Fruit fly (Drosophila melanogaster) whole organism: Measurements from ENCODE around the gene Wee1.

ENCODE experiments used
- CG8478 ChIP-seq: fragments of >200 bp; optimal IDR thresholded peaks from 2 replicates; lab custom pipeline; 2018; ENCODE audit warnings: inconsistent platforms
- Dll ChIP-seq: fragments of >200 bp; optimal IDR thresholded peaks from 2 replicates; lab custom pipeline; 2017
- EcR ChIP-seq, 2 experiments: fragments of >200 bp; optimal IDR thresholded peaks; 2 replicates each; lab custom pipeline; 2017; ENCODE audit warnings: missing biosample characterization in 2 of 2, missing genetic modification characterization in 2 of 2, missing genetic modification reagents in 2 of 2
- pan ChIP-seq: fragments of >200 bp; optimal IDR thresholded peaks from 2 replicates; lab custom pipeline; 2017
- psq ChIP-seq: fragments of >200 bp; optimal IDR thresholded peaks from 2 replicates; lab custom pipeline; 2017
- usp ChIP-seq: fragments of >200 bp; optimal IDR thresholded peaks from 2 replicates; lab custom pipeline; 2017; ENCODE audit warnings: missing biosample characterization, missing genetic modification characterization, mixed read lengths

The Wee1 gene

DNA sequence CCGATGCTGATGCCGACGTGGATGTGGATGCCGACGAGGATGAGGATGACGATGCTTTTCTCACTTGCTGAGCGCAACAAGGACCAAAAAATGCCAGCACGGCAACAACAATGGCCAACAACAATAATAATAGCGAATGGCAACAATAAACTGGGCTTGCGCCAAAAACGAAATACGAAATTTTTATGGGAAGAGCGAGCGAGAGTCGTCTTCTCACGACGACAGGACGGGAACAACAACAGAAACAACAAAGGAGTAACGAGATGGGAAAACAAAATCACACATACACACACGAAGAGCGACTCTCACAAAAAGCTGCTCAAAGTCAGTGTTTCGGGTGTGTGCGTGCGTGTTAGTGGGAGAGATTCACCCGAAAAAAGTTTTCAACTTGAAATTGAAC, 39.9 kb downstream of the Wee1 start:
- TF ChIP-seq pan (no peak), psq (lab: Kevin White, UChicago) (no peak), CG8478 (no peak)

DNA sequence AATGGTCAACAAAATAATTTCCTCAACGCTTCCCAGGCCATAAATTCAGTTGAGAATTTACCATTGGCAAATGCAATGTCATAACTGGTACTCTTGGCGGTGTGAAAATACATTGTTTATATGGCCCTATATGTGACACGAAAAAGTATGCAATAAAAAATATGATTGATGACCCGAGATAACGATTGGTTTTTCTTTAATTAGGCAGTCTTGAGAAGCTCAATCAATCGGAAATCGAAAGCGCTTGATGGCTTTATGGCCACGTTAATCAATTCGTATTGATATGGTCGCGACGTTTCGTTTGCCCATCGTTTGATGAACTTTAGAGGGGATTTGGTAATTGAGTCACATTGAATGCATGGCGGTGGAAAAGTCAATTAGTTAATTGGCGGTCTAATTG, 43.2 kb downstream of the Wee1 start:
- TF ChIP-seq Dll (lab: Kevin White, UChicago) (no peak), pan (no peak), CG8478 (no peak), EcR (GFP tag; optimal IDR thresholded peaks at IDR 0.05; lab: Kevin White, UChicago) (no peak)

DNA sequence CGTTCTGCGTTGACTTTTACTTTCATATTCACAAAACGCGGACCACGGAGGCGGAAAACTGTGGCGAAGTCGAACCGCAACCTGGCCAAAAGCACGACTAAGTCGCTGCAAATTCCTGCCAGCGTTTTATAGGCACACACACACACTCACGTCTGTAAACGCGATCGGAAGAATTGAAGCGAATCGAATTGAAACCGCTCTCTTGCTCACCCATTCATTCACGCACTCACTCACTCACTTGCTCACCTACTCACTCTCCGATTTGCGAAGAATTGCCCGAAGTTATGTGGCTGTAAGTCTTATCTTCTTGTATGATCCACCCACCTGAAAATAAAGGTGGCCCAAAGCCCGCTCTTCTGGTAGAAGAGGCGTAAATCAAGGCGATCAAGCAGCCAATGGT, 43.6 kb downstream of the Wee1 start, which contains the start of gene Nha1:
Gene Nha1 (minus strand): TSS at position 101 of the 400 bp plus-strand sequence.
- TF ChIP-seq usp (GFP tag; lab: Kevin White, UChicago) = no peak
- no peak for TF ChIP-seq pan
- TF ChIP-seq EcR (GFP tag; optimal IDR thresholded peaks at IDR 0.05; lab: Kevin White, UChicago) = no peak
- TF ChIP-seq Dll (lab: Kevin White, UChicago) = no peak
- TF ChIP-seq psq (lab: Kevin White, UChicago) = no peak
- no peak for TF ChIP-seq CG8478

DNA sequence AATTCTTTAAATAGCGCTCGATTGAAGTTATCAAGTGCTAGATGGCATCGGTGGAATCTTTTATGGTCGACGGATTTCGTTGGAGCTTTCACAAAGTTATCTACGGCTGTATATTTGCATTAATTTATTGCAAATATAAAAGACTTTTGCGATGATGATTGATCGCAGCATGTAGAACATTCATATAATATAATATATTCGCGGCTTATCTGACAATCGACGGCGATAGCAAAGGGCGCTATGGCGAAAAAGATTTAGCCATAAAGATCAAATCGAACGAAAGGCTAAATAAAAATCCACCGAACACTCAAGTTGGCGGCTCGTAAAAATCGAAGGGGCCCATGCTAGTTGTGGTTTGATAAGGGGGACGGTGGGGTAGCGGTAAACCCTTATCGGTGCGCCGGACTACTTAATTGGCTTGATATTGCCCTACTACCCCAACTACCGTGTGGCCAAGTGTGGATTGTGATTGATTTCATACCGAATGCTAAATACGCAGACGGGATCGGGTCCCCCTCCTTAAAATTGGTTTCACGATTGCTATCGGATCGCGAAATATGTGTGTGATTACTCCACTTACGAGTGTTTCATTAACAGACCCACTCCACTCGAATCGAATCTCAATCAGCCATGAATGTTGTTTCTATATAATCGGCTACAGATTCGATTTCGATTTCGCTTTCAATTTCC, 45.6 kb downstream of the Wee1 start:
- TF ChIP-seq usp (GFP tag; lab: Kevin White, UChicago) = no peak
- TF ChIP-seq Dll (lab: Kevin White, UChicago) = no peak
- no peak for TF ChIP-seq pan
- no peak for TF ChIP-seq psq (lab: Kevin White, UChicago)
- no peak for TF ChIP-seq EcR (GFP tag; optimal IDR thresholded peaks at IDR 0.05; lab: Kevin White, UChicago)
- no peak for TF ChIP-seq CG8478
